Fruit fly (Drosophila melanogaster) whole organism, prepupa: Measurements from ENCODE around the gene AdamTS-A.

ENCODE experiments used
- CG11294 ChIP-seq: fragments of 200-800 bp; sonication (Bioruptor generic); IDR thresholded peaks from 2 replicates; pipeline ENCODE4 v1.3.6; 2022; ENCODE audit warnings: missing biosample characterization, missing genetic modification characterization
- CG11762 ChIP-seq: fragments of 200-800 bp; sonication (Bioruptor generic); optimal IDR thresholded peaks from 3 replicates; lab custom pipeline; 2016; ENCODE audit warnings: missing biosample characterization, missing genetic modification characterization; ENCODE audit not compliant: insufficient read depth
- CG11902 ChIP-seq: fragments of 200-800 bp; sonication (Bioruptor generic); optimal IDR thresholded peaks from 3 replicates; lab custom pipeline; 2016; ENCODE audit warnings: missing biosample characterization, missing genetic modification characterization
- CG1621 ChIP-seq: fragments of 200-800 bp; sonication (Bioruptor generic); optimal IDR thresholded peaks from 3 replicates; lab custom pipeline; 2018; ENCODE audit warnings: missing biosample characterization, mild to moderate bottlenecking, missing genetic modification characterization
- CG3032 ChIP-seq: fragments of 200-800 bp; optimal IDR thresholded peaks from 2 replicates; lab custom pipeline; 2019; ENCODE audit warnings: missing biosample characterization, mild to moderate bottlenecking, missing genetic modification characterization, moderate library complexity
- CG31627 ChIP-seq: fragments of 200-800 bp; sonication (Bioruptor generic); optimal IDR thresholded peaks from 3 replicates; lab custom pipeline; 2016; ENCODE audit warnings: missing biosample characterization, missing genetic modification characterization
- CG6792 ChIP-seq: fragments of 200-800 bp; sonication (Bioruptor generic); optimal IDR thresholded peaks from 3 replicates; lab custom pipeline; 2016; ENCODE audit warnings: missing biosample characterization, missing genetic modification characterization
- CG6854 ChIP-seq: fragments of 200-800 bp; sonication (Bioruptor generic); optimal IDR thresholded peaks from 2 replicates; lab custom pipeline; 2017; ENCODE audit warnings: missing biosample characterization, mild to moderate bottlenecking, missing genetic modification characterization
- CG8632 ChIP-seq: fragments of 200-800 bp; sonication (Bioruptor generic); optimal IDR thresholded peaks from 3 replicates; lab custom pipeline; 2016; ENCODE audit warnings: missing biosample characterization, missing genetic modification characterization
- CG9139 ChIP-seq: fragments of 200-800 bp; sonication (Bioruptor generic); optimal IDR thresholded peaks from 3 replicates; lab custom pipeline; 2017; ENCODE audit warnings: missing biosample characterization, mild to moderate bottlenecking, missing genetic modification characterization
- Eip78C ChIP-seq: fragments of 200-800 bp; sonication (Bioruptor generic); peaks from one replicate; lab custom pipeline; 2016; ENCODE audit warnings: missing biosample characterization, missing genetic modification characterization
- Ets21C ChIP-seq: fragments of 200-800 bp; sonication (Bioruptor generic); optimal IDR thresholded peaks from 3 replicates; lab custom pipeline; 2016; ENCODE audit warnings: missing biosample characterization, missing genetic modification characterization
- Ets96B ChIP-seq: fragments of 200-800 bp; optimal IDR thresholded peaks from 2 replicates; lab custom pipeline; 2019; ENCODE audit warnings: missing biosample characterization, mild to moderate bottlenecking, missing genetic modification characterization, moderate library complexity
- Lpt ChIP-seq: fragments of 200-800 bp; sonication (Bioruptor generic); optimal IDR thresholded peaks from 3 replicates; lab custom pipeline; 2016; ENCODE audit warnings: missing biosample characterization, missing genetic modification characterization
- Met ChIP-seq: fragments of 200-800 bp; sonication (Bioruptor generic); optimal IDR thresholded peaks from 3 replicates; lab custom pipeline; 2016; ENCODE audit warnings: missing biosample characterization, missing genetic modification characterization
- Sox102F ChIP-seq: fragments of 200-800 bp; sonication (Bioruptor generic); optimal IDR thresholded peaks from 2 replicates; lab custom pipeline; 2016; ENCODE audit warnings: missing biosample characterization, mild to moderate bottlenecking, missing genetic modification characterization
- Sox14 ChIP-seq: fragments of 200-800 bp; sonication (Bioruptor generic); optimal IDR thresholded peaks from 3 replicates; lab custom pipeline; 2016; ENCODE audit warnings: missing biosample characterization, missing genetic modification characterization
- Sox15 ChIP-seq: fragments of 200-800 bp; sonication (Bioruptor generic); optimal IDR thresholded peaks from 3 replicates; lab custom pipeline; 2016; ENCODE audit warnings: missing biosample characterization, missing genetic modification characterization
- achi ChIP-seq: fragments of 200-800 bp; sonication (Bioruptor generic); optimal IDR thresholded peaks from 3 replicates; lab custom pipeline; 2016; ENCODE audit warnings: missing biosample characterization, missing genetic modification characterization
- cyc ChIP-seq: fragments of 200-800 bp; sonication (Bioruptor generic); optimal IDR thresholded peaks from 3 replicates; lab custom pipeline; 2016; ENCODE audit warnings: missing biosample characterization, missing genetic modification characterization
- dac ChIP-seq: fragments of 200-800 bp; sonication (Bioruptor generic); optimal IDR thresholded peaks from 2 replicates; lab custom pipeline; 2017; ENCODE audit warnings: missing biosample characterization, mild to moderate bottlenecking, missing genetic modification characterization
- esn ChIP-seq: fragments of 200-800 bp; sonication (Bioruptor generic); optimal IDR thresholded peaks from 2 replicates; lab custom pipeline; 2016; ENCODE audit warnings: missing biosample characterization, mild to moderate bottlenecking, missing genetic modification characterization, moderate library complexity
- fkh ChIP-seq: fragments of 200-800 bp; sonication (Bioruptor generic); optimal IDR thresholded peaks from 3 replicates; lab custom pipeline; 2017; ENCODE audit warnings: missing biosample characterization, mild to moderate bottlenecking, missing genetic modification characterization, moderate library complexity
- lz ChIP-seq: fragments of 200-800 bp; sonication (Bioruptor generic); optimal IDR thresholded peaks from 3 replicates; lab custom pipeline; 2016; ENCODE audit warnings: missing biosample characterization, missing genetic modification characterization
- net ChIP-seq: fragments of 200-800 bp; sonication (Bioruptor generic); optimal IDR thresholded peaks from 3 replicates; lab custom pipeline; 2016; ENCODE audit warnings: missing biosample characterization, missing genetic modification characterization
- ss ChIP-seq, 2 experiments: fragments of 200-800 bp; sonication (Bioruptor generic); optimal IDR thresholded peaks; 2 replicates in 1 of 2; 3 replicates in 1 of 2; lab custom pipeline; 2017 to 2018; ENCODE audit warnings: mild to moderate bottlenecking in 2 of 2, missing biosample characterization in 2 of 2, missing genetic modification characterization in 2 of 2, moderate library complexity in 1 of 2
- svp ChIP-seq: fragments of 200-800 bp; sonication (Bioruptor generic); peaks from one replicate; lab custom pipeline; 2016; ENCODE audit warnings: missing biosample characterization, missing genetic modification characterization
- topi ChIP-seq: fragments of 200-800 bp; sonication (Bioruptor generic); optimal IDR thresholded peaks from 3 replicates; lab custom pipeline; 2016; ENCODE audit warnings: missing biosample characterization, missing genetic modification characterization

Gene AdamTS-A

DNA sequence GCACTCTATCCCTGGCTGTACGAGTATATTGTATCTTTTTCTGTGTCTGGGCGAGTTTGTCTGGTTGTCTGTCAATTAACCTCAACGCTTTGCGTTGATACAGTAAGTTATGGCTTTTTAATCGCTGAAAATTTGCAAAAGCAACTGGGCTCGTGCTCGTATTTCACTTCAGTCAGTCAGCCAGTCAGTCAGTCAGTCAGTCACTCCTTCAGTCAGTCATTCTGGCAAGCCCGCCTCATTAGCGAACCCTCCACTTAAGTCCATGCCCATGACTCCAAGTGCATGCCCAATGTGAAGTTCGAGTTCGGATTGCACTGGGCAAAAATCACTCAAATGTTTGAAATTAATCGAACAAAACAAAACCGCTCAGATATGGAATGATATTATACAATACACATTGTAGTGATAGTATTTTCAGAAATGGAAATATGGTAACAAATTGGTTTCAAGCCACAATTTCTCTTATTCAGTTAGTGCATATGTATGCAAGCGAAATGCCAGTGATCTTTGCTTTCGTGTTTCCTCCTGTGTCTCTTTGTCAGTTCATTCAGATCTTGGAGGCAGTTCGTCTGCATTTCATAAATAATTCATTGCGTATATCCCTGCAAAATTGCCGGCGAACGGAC is 18.5 kb downstream of the AdamTS-A start (continued):
- TF ChIP-seq lz (GFP tag; lab: Kevin White, UChicago): peak; percentile 56
- TF ChIP-seq CG11294 (GFP tag; lab: Robert Waterston, UW): no peak
- peak; percentile 17 for TF ChIP-seq CG8632 (GFP tag; lab: Kevin White, UChicago)
- TF ChIP-seq CG11762: no peak
- no peak for TF ChIP-seq CG6854
- no peak for TF ChIP-seq fkh (GFP tag; lab: Kevin White, UChicago)
- peak; percentile 53 for TF ChIP-seq topi
- TF ChIP-seq Sox14 (GFP tag; lab: Kevin White, UChicago): peak; percentile 42
- peak; percentile 34 for TF ChIP-seq cyc (GFP tag; lab: Kevin White, UChicago)
- peak; percentile 18 for TF ChIP-seq CG11902 (GFP tag; lab: Kevin White, UChicago)
- peak; percentile 66 for TF ChIP-seq Met (GFP tag; lab: Kevin White, UChicago)
- no peak for TF ChIP-seq Sox15

DNA sequence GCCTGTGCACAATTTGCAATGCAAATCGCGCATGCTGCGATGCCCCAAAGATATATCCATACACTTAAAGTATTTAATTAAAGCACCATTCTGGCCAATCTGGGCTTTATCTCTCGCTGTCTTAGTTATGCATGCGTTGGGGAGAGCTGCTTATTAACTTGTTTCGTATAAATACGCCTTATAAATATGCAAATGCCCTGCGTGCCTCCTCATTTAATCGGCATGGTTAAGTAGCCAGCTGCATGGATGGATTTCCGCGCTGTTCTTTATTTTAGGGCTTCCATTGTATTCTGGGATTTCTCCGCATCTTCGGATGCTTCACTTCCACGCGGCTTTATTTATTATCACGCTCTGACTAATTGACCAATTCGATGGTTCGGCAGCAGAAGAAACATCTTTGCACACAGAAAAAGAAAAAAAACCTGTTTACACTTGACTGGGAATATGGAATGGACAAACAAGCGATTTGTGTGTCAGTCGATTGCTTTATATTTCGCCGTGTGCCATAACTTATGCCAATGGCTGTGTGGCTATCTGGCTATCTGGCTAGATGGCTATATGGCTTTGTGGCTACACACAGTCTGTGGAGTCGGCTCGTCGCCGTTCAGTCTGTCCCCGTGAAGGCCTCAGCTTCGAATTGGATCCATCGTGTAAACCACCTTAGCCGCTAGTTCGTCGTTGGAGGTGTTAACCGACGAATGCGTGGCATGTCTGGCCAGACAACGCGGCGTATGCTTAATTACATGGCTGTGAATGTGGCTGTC is 24.5 kb downstream of the AdamTS-A start:
- TF ChIP-seq CG3032 (tag; lab: Kevin White, UChicago) (no peak), Eip78C (peak; percentile 46), CG31627 (GFP tag; lab: Kevin White, UChicago) (no peak), dac (GFP tag; lab: Kevin White, UChicago) (no peak), CG9139 (GFP tag; lab: Kevin White, UChicago) (no peak), Ets21C (GFP tag; lab: Kevin White, UChicago) (no peak), Lpt (GFP tag; lab: Kevin White, UChicago) (no peak), lz (GFP tag; lab: Kevin White, UChicago) (no peak), net (GFP tag; lab: Kevin White, UChicago) (no peak), Met (GFP tag; lab: Kevin White, UChicago) (no peak), esn (GFP tag; lab: Kevin White, UChicago) (no peak), ss (GFP tag; optimal IDR thresholded peaks at IDR 0.05; lab: Kevin White, UChicago) (peak in 1 of 2 experiments; percentile 23)

DNA sequence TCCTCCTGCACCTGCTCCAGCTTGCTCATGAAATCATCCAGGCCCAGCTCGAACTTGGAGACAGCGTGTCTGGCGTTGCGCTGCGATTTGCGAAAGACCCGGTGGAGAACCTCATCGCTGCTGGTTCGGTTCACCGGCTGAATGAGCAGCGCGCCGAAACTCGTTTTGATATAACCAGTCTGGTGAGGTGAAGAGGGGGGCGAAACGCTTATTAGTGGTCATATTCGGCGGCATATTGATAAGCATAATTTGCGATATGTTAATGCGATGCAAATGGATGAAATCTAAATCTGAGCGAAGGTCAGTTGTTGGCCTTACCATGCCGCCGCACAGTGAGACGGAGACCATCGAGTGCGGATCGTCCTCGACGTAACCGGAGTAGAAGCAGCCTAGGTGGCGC is 27.3 kb downstream of the AdamTS-A start:
- TF ChIP-seq svp (GFP tag; lab: Kevin White, UChicago) (peak; percentile 31), cyc (GFP tag; lab: Kevin White, UChicago) (no peak)

DNA sequence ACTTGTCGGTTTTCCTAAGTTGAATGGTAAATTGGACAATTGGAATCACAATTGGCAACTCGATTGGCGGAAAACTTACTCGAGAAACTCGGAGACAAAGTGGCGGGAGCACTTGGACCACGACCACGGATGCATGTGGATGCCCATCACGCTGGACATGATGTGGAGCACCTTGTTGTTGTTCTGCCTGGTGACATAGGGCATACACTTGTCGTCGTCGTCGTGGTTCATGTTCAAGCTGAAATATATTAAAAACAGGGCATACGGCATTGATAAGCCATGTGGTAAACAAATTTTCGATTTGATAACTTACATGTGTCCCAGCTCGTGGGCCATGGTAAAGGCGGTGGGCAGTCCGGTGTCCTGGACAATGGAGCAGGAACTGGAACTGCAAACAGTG is 28.2 kb downstream of the AdamTS-A start:
- peak; percentile 93 for TF ChIP-seq svp (GFP tag; lab: Kevin White, UChicago)
- no peak for TF ChIP-seq dac (GFP tag; lab: Kevin White, UChicago)
- no peak for TF ChIP-seq CG3032 (tag; lab: Kevin White, UChicago)

DNA sequence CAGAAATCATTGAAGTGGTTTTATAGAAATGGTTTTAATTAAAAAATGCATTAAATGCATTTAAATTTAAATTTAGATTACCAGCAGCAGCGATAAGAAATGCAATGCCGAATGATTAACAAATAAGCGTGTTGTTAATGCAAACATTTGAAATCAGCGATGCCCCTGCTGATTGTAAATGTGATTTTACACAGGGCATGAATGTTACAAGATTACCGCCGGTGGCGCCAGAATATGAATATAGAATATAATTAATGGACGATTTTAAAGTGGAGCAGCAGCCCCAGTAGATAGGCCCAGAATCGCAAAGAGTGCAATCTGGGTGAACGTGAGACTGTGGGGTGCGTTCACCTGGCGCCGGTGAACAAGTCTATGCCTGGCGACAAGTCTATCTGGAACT is 29.8 kb downstream of the AdamTS-A start:
- TF ChIP-seq achi (GFP tag; lab: Kevin White, UChicago): no peak
- TF ChIP-seq svp (GFP tag; lab: Kevin White, UChicago): peak; percentile 95

DNA sequence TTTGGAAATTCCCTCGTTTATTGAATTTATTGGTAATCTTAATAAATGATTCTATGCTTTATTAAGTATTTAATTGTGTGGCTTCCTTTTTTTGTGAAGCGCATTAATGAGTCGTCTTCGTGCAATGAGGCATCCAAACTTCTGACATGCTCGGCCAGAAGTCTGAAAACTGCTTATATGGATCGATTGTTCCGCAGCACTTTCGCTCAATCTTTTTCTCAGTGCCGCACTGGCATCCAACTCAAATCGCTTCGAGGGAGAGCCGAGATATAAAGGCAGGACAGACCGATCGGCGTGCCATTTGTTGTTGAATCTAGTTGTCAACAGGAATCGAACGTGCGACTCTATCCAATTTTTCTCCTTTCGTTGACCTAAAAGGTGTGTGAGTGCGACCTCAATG is 36.3 kb downstream of the AdamTS-A start, which contains the start of gene Act88F:
Act88F (plus strand) TSS at position 301 of the 400 bp plus-strand sequence.
- no peak for TF ChIP-seq CG1621 (tag; lab: Kevin White, UChicago)
- no peak for TF ChIP-seq Sox102F (GFP tag; lab: Kevin White, UChicago)
- no peak for TF ChIP-seq net (GFP tag; lab: Kevin White, UChicago)
- no peak for TF ChIP-seq CG6792 (GFP tag; lab: Kevin White, UChicago)
- no peak for TF ChIP-seq topi
- TF ChIP-seq Ets96B (tag; lab: Kevin White, UChicago): no peak
